Worm (Caenorhabditis elegans): Measurements from ENCODE around the gene acs-10.

Gene acs-10

ce11 chrV:14187104-14187503 lies 40.8 kb downstream of the acs-10 start:
- no peak for TF ChIP-seq lsy-27 (tag; optimal IDR thresholded peaks at IDR 0.05; ENCODE audit: borderline replicate concordance, insufficient read depth)
- no peak for TF ChIP-seq let-607 (tag; optimal IDR thresholded peaks at IDR 0.05)
- TF ChIP-seq tlf-1 (GFP tag; optimal IDR thresholded peaks at IDR 0.05), result no peak
- no peak for TF ChIP-seq tbp1 (GFP tag; optimal IDR thresholded peaks at IDR 0.05)
- no peak for TF ChIP-seq aptf-3 (GFP tag; IDR thresholded peaks at IDR 0.05)
- no peak for TF ChIP-seq Y67H2A.10 (GFP tag; conservative IDR thresholded peaks at IDR 0.05)
- no peak for TF ChIP-seq F37B4.10 (GFP tag; IDR thresholded peaks at IDR 0.05)
- TF ChIP-seq F49E8.2 (tag; optimal IDR thresholded peaks at IDR 0.05; ENCODE audit: insufficient read depth), result no peak
- no peak for TF ChIP-seq B0336.3 (GFP tag; IDR thresholded peaks at IDR 0.05)
- no peak for TF ChIP-seq hrde-1 (tag; optimal IDR thresholded peaks at IDR 0.05; ENCODE audit: borderline replicate concordance)
- TF ChIP-seq ceh-79 (tag; optimal IDR thresholded peaks at IDR 0.05), result no peak
- no peak for TF ChIP-seq C17E4.6 (GFP tag; IDR thresholded peaks at IDR 0.05)
- no peak for TF ChIP-seq hsf-1 (GFP tag; IDR thresholded peaks at IDR 0.05)
- TF ChIP-seq B0261.1 (tag; optimal IDR thresholded peaks at IDR 0.05), result no peak
- TF ChIP-seq Y53F4B.3 (GFP tag; IDR thresholded peaks at IDR 0.05), result no peak
- TF ChIP-seq unc-62 (GFP tag; optimal IDR thresholded peaks at IDR 0.05), result no peak
- TF ChIP-seq let-526 (GFP tag; IDR thresholded peaks at IDR 0.05), result no peak
- no peak for TF ChIP-seq B0019.2 (GFP tag; conservative IDR thresholded peaks at IDR 0.05)

- TF ChIP-seq mes-4 (tag; optimal IDR thresholded peaks at IDR 0.05) (no peak), nhr-90 (tag; optimal IDR thresholded peaks at IDR 0.05) (no peak), hmg-1.2 (GFP tag; IDR thresholded peaks at IDR 0.05) (no peak), C17E4.6 (GFP tag; IDR thresholded peaks at IDR 0.05) (no peak), sea-2 (GFP tag; IDR thresholded peaks at IDR 0.05) (no peak), Y53G8AR.9 (GFP tag; conservative IDR thresholded peaks at IDR 0.05) (0 out of 2 replicates have a peak, but pooled peaks have one; percentile 17), snpc-1.1 (tag; optimal IDR thresholded peaks at IDR 0.05; ENCODE audit: insufficient read depth) (no peak), snpc-3.4 (tag; optimal IDR thresholded peaks at IDR 0.05) (peak; percentile 21), ekl-4 (GFP tag; IDR thresholded peaks at IDR 0.05) (0 out of 2 replicates have a peak, but pooled peaks have one; percentile 21), Y53F4B.3 (GFP tag; IDR thresholded peaks at IDR 0.05) (no peak), nfya-2 (GFP tag; IDR thresholded peaks at IDR 0.05) (no peak), xnd-1 (tag; optimal IDR thresholded peaks at IDR 0.05) (peak; percentile 93), attf-5 (GFP tag; optimal IDR thresholded peaks at IDR 0.05) (no peak), C06A6.2 (GFP tag; conservative IDR thresholded peaks at IDR 0.05) (no peak), gei-17 (GFP tag; optimal IDR thresholded peaks at IDR 0.05) (no peak), lag-1 (GFP tag; IDR thresholded peaks at IDR 0.05) (no peak), K12H6.12 (tag; optimal IDR thresholded peaks at IDR 0.05) (no peak), F33H1.4 (GFP tag; IDR thresholded peaks at IDR 0.05) (peak; percentile 95), rcor-1 (GFP tag; IDR thresholded peaks at IDR 0.05) (no peak), egl-44 (GFP tag; IDR thresholded peaks at IDR 0.05) (no peak), F49E8.2 (tag; optimal IDR thresholded peaks at IDR 0.05; ENCODE audit: insufficient read depth) (peak; percentile 42), nhr-179 (tag; optimal IDR thresholded peaks at IDR 0.05) (no peak), sdz-38 (tag; optimal IDR thresholded peaks at IDR 0.05) (no peak), attf-3 (GFP tag; conservative IDR thresholded peaks at IDR 0.05) (no peak), bed-1 (GFP tag; IDR thresholded peaks at IDR 0.05) (no peak), athp-1 (tag; optimal IDR thresholded peaks at IDR 0.05) (peak; percentile 3), B0261.1 (tag; optimal IDR thresholded peaks at IDR 0.05) (no peak), mcd-1 (GFP tag; IDR thresholded peaks at IDR 0.05) (no peak), him-1 (tag; optimal IDR thresholded peaks at IDR 0.05) (peak; percentile 69), snpc-4 (GFP tag; optimal IDR thresholded peaks at IDR 0.05) (no peak), snpc-4 (tag; optimal IDR thresholded peaks at IDR 0.05) (no peak), hsf-1 (GFP tag; IDR thresholded peaks at IDR 0.05) (no peak), lin-54 (GFP tag; optimal IDR thresholded peaks at IDR 0.05) (peak; percentile 38), T07F8.4 (tag; optimal IDR thresholded peaks at IDR 0.05) (no peak), somi-1 (GFP tag; optimal IDR thresholded peaks at IDR 0.05) (no peak)
Observed at ce11 chrV:14192870-14193269, 46.6 kb downstream of the acs-10 start.
